Fruit fly (Drosophila melanogaster) whole organism, embryonic: ENCODE measurements around the gene Nepl14.

Experiments used
- Adf1 ChIP-seq: fragments of 200-800 bp; sonication (Bioruptor generic); IDR thresholded peaks from 2 replicates; pipeline ENCODE4 v1.3.6; 2022; ENCODE audit warnings: missing biosample characterization, missing genetic modification characterization
- Atf3 ChIP-seq: fragments of 200-800 bp; sonication (Bioruptor generic); optimal IDR thresholded peaks from 3 replicates; lab custom pipeline; 2016; ENCODE audit warnings: missing biosample characterization, missing genetic modification characterization
- B-H1 ChIP-seq: fragments of 200-800 bp; sonication (Bioruptor generic); IDR thresholded peaks from 3 replicates; pipeline ENCODE4 v1.3.6; 2022; ENCODE audit warnings: missing biosample characterization, missing genetic modification characterization
- CG10209 ChIP-seq: fragments of 200-800 bp; sonication (Bioruptor generic); optimal IDR thresholded peaks from 3 replicates; lab custom pipeline; 2017; ENCODE audit warnings: missing biosample characterization, mild to moderate bottlenecking, missing genetic modification characterization, missing genetic modification reagents
- CG10366 ChIP-seq: fragments of 200-800 bp; sonication (Bioruptor generic); IDR thresholded peaks from 2 replicates; pipeline ENCODE4 v1.3.6; 2022; ENCODE audit warnings: missing biosample characterization, missing genetic modification characterization
- CG10431 ChIP-seq: fragments of 200-800 bp; sonication (Bioruptor generic); optimal IDR thresholded peaks from 3 replicates; lab custom pipeline; 2018; ENCODE audit warnings: missing biosample characterization, mild to moderate bottlenecking, missing genetic modification characterization
- CG12744 ChIP-seq: fragments of 200-800 bp; sonication (Bioruptor generic); optimal IDR thresholded peaks from 2 replicates; lab custom pipeline; 2016; ENCODE audit warnings: missing biosample characterization, missing genetic modification characterization
- CG13775 ChIP-seq: fragments of 200-800 bp; sonication (Bioruptor generic); optimal IDR thresholded peaks from 3 replicates; lab custom pipeline; 2017; ENCODE audit warnings: missing biosample characterization, mild to moderate bottlenecking, missing genetic modification characterization
- CG14050 ChIP-seq: fragments of 200-800 bp; sonication (Bioruptor generic); IDR thresholded peaks from 3 replicates; pipeline ENCODE4 v1.3.6; 2022; ENCODE audit warnings: missing biosample characterization, missing genetic modification characterization
- CG14965 ChIP-seq: fragments of 200-800 bp; sonication (Bioruptor generic); optimal IDR thresholded peaks from 2 replicates; lab custom pipeline; 2016; ENCODE audit warnings: missing biosample characterization, missing genetic modification characterization, borderline replicate concordance
- CG15073 ChIP-seq: fragments of 200-800 bp; sonication (Bioruptor generic); optimal IDR thresholded peaks from 2 replicates; lab custom pipeline; 2016; ENCODE audit warnings: missing biosample characterization, missing genetic modification characterization
- CG15514 ChIP-seq: fragments of 200-800 bp; sonication (Bioruptor generic); optimal IDR thresholded peaks from 3 replicates; lab custom pipeline; 2017; ENCODE audit warnings: missing biosample characterization, missing genetic modification characterization, mild to moderate bottlenecking, moderate library complexity, missing genetic modification reagents
- CG17361 ChIP-seq: fragments of 200-800 bp; sonication (Bioruptor generic); IDR thresholded peaks from 3 replicates; pipeline ENCODE4 v1.3.6; 2022; ENCODE audit warnings: missing biosample characterization, missing genetic modification characterization
- CG17568 ChIP-seq: fragments of 200-800 bp; sonication (Bioruptor generic); optimal IDR thresholded peaks from 2 replicates; lab custom pipeline; 2018; ENCODE audit warnings: missing biosample characterization, mild to moderate bottlenecking, missing genetic modification characterization, moderate library complexity
- CG18599 ChIP-seq: fragments of 200-800 bp; sonication (Bioruptor generic); optimal IDR thresholded peaks from 3 replicates; lab custom pipeline; 2017; ENCODE audit warnings: missing biosample characterization, missing genetic modification characterization, mild to moderate bottlenecking, moderate library complexity, missing genetic modification reagents
- CG2120 ChIP-seq: fragments of 200-800 bp; sonication (Bioruptor generic); optimal IDR thresholded peaks from 3 replicates; lab custom pipeline; 2016; ENCODE audit warnings: missing biosample characterization, missing genetic modification characterization
- CG31388 ChIP-seq: fragments of 200-800 bp; sonication (Bioruptor generic); optimal IDR thresholded peaks from 2 replicates; lab custom pipeline; 2016; ENCODE audit warnings: missing biosample characterization, missing genetic modification characterization
- CG33213 ChIP-seq: fragments of 200-800 bp; sonication (Bioruptor generic); optimal IDR thresholded peaks from 3 replicates; lab custom pipeline; 2016; ENCODE audit warnings: missing biosample characterization, missing genetic modification characterization
- CG43689 ChIP-seq: fragments of 200-800 bp; sonication (Bioruptor generic); IDR thresholded peaks from 2 replicates; pipeline ENCODE4 v1.3.6; 2022; ENCODE audit warnings: missing biosample characterization, missing genetic modification characterization
- CG4707 ChIP-seq: fragments of 200-800 bp; sonication (Bioruptor generic); optimal IDR thresholded peaks from 2 replicates; lab custom pipeline; 2018; ENCODE audit warnings: missing biosample characterization, mild to moderate bottlenecking, missing genetic modification characterization, moderate library complexity
- CG7928 ChIP-seq: fragments of 200-800 bp; sonication (Bioruptor generic); optimal IDR thresholded peaks from 2 replicates; lab custom pipeline; 2017; ENCODE audit warnings: missing biosample characterization, mild to moderate bottlenecking, missing genetic modification characterization
- CG7963 ChIP-seq: fragments of 200-800 bp; sonication (Bioruptor generic); IDR thresholded peaks from 3 replicates; pipeline ENCODE4 v1.3.6; 2022; ENCODE audit warnings: missing biosample characterization, missing genetic modification characterization; ENCODE audit not compliant: partially characterized antibody
- CG8281 ChIP-seq: fragments of 200-800 bp; sonication (Bioruptor generic); optimal IDR thresholded peaks from 2 replicates; lab custom pipeline; 2018; ENCODE audit warnings: missing biosample characterization, mild to moderate bottlenecking, missing genetic modification characterization, moderate library complexity
- CG9932 ChIP-seq: fragments of 200-800 bp; sonication (Bioruptor generic); IDR thresholded peaks from 2 replicates; pipeline ENCODE4 v1.3.6; 2022; ENCODE audit warnings: missing biosample characterization, missing genetic modification characterization
- Dbx ChIP-seq: fragments of 200-800 bp; sonication (Bioruptor generic); IDR thresholded peaks from 3 replicates; pipeline ENCODE4 v1.3.6; 2022; ENCODE audit warnings: missing biosample characterization, missing genetic modification characterization
- Dek ChIP-seq: fragments of 200-800 bp; sonication (Bioruptor generic); optimal IDR thresholded peaks from 3 replicates; lab custom pipeline; 2019; ENCODE audit warnings: missing biosample characterization, mild to moderate bottlenecking, missing genetic modification characterization, moderate library complexity
- Dip3 ChIP-seq: fragments of 200-800 bp; sonication (Bioruptor generic); optimal IDR thresholded peaks from 3 replicates; lab custom pipeline; 2016; ENCODE audit warnings: missing biosample characterization, missing genetic modification characterization
- Doc3 ChIP-seq: fragments of 200-800 bp; sonication (Bioruptor generic); IDR thresholded peaks from 3 replicates; pipeline ENCODE4 v1.3.6; 2022; ENCODE audit warnings: missing biosample characterization, missing genetic modification characterization; ENCODE audit not compliant: partially characterized antibody
- Gug ChIP-seq: fragments of 200-800 bp; sonication (Bioruptor generic); IDR thresholded peaks from 4 replicates; pipeline ENCODE4 v1.3.6; 2022; ENCODE audit warnings: missing biosample characterization, missing genetic modification characterization
- H2.0 ChIP-seq: fragments of 200-800 bp; sonication (Bioruptor generic); IDR thresholded peaks from 2 replicates; pipeline ENCODE4 v1.3.6; 2022; ENCODE audit warnings: missing biosample characterization, missing genetic modification characterization
- HmgD ChIP-seq: fragments of 200-800 bp; sonication (Bioruptor generic); optimal IDR thresholded peaks from 3 replicates; lab custom pipeline; 2016; ENCODE audit warnings: missing biosample characterization, missing genetic modification characterization
- Hr3 ChIP-seq: fragments of 200-800 bp; sonication (Bioruptor generic); optimal IDR thresholded peaks from 3 replicates; lab custom pipeline; 2016; ENCODE audit warnings: missing biosample characterization, missing genetic modification characterization
- Hsf ChIP-seq: fragments of 200-800 bp; sonication (Bioruptor generic); optimal IDR thresholded peaks from 3 replicates; lab custom pipeline; 2016; ENCODE audit warnings: missing biosample characterization, missing genetic modification characterization
- Rfx ChIP-seq: fragments of 200-800 bp; sonication (Bioruptor generic); IDR thresholded peaks from 2 replicates; pipeline ENCODE4 v1.3.6; 2022; ENCODE audit warnings: missing biosample characterization, missing genetic modification characterization
- Stat92E ChIP-seq, 3 experiments: fragments of >200 bp in 2 of 3; fragments of 200-800 bp in 1 of 3; sonication (Bioruptor generic) in 1 of 3; optimal IDR thresholded peaks; 2 replicates each; lab custom pipeline; 2017 to 2019; ENCODE audit warnings: missing biosample characterization in 3 of 3, missing genetic modification characterization in 3 of 3, mild to moderate bottlenecking in 1 of 3, moderate library complexity in 1 of 3
- ash1 ChIP-seq: fragments of 200-800 bp; sonication (Bioruptor generic); optimal IDR thresholded peaks from 2 replicates; lab custom pipeline; 2018; ENCODE audit warnings: missing biosample characterization, mild to moderate bottlenecking, missing genetic modification characterization
- cad ChIP-seq: fragments of >200 bp; optimal IDR thresholded peaks from 2 replicates; lab custom pipeline; 2017; ENCODE audit warnings: missing biosample characterization, missing genetic modification characterization
- cas ChIP-seq: fragments of 200-800 bp; sonication (Bioruptor generic); IDR thresholded peaks from 2 replicates; pipeline ENCODE4 v1.3.6; 2022; ENCODE audit warnings: missing biosample characterization, missing genetic modification characterization
- ci ChIP-seq: fragments of 200-800 bp; sonication (Bioruptor generic); IDR thresholded peaks from 3 replicates; pipeline ENCODE4 v1.3.6; 2022; ENCODE audit warnings: missing biosample characterization, missing genetic modification characterization
- crol ChIP-seq: fragments of 200-800 bp; sonication (Bioruptor generic); IDR thresholded peaks from 2 replicates; pipeline ENCODE4 v1.3.6; 2022; ENCODE audit warnings: missing biosample characterization, missing genetic modification characterization
- dimm ChIP-seq: fragments of 200-800 bp; sonication (Bioruptor generic); IDR thresholded peaks from 2 replicates; pipeline ENCODE4 v1.3.6; 2022; ENCODE audit warnings: missing biosample characterization, missing genetic modification characterization
- dpn ChIP-seq, 2 experiments: fragments of 200-800 bp; sonication (Bioruptor generic); optimal IDR thresholded peaks; 3 replicates each; lab custom pipeline; 2016; ENCODE audit warnings: missing biosample characterization in 2 of 2, missing genetic modification characterization in 2 of 2
- fd3F ChIP-seq: fragments of 200-800 bp; sonication (Bioruptor generic); optimal IDR thresholded peaks from 2 replicates; lab custom pipeline; 2018; ENCODE audit warnings: missing biosample characterization, mild to moderate bottlenecking, missing genetic modification characterization, moderate library complexity
- h ChIP-seq: fragments of >200 bp; optimal IDR thresholded peaks from 2 replicates; lab custom pipeline; 2017
- kah ChIP-seq: fragments of 200-800 bp; sonication (Bioruptor generic); optimal IDR thresholded peaks from 2 replicates; lab custom pipeline; 2018; ENCODE audit warnings: missing biosample characterization, mild to moderate bottlenecking, missing genetic modification characterization
- knrl ChIP-seq: fragments of 200-800 bp; sonication (Bioruptor generic); IDR thresholded peaks from 3 replicates; pipeline ENCODE4 v1.3.6; 2022; ENCODE audit warnings: missing biosample characterization, missing genetic modification characterization; ENCODE audit not compliant: partially characterized antibody
- lbe ChIP-seq: fragments of 200-800 bp; sonication (Bioruptor generic); optimal IDR thresholded peaks from 2 replicates; lab custom pipeline; 2016; ENCODE audit warnings: missing biosample characterization, mild to moderate bottlenecking, missing genetic modification characterization
- mam ChIP-seq: fragments of 200-800 bp; sonication (Bioruptor generic); optimal IDR thresholded peaks from 3 replicates; lab custom pipeline; 2016; ENCODE audit warnings: missing biosample characterization, missing genetic modification characterization
- nmo ChIP-seq: fragments of 200-800 bp; sonication (Bioruptor generic); optimal IDR thresholded peaks from 2 replicates; lab custom pipeline; 2018; ENCODE audit warnings: missing biosample characterization, mild to moderate bottlenecking, missing genetic modification characterization, moderate library complexity
- p53 ChIP-seq: fragments of 200-800 bp; sonication (Bioruptor generic); optimal IDR thresholded peaks from 2 replicates; lab custom pipeline; 2016; ENCODE audit warnings: missing biosample characterization, missing genetic modification characterization
- pum ChIP-seq: fragments of 200-800 bp; sonication (Bioruptor generic); optimal IDR thresholded peaks from 2 replicates; lab custom pipeline; 2016; ENCODE audit warnings: missing biosample characterization, missing genetic modification characterization
- tin ChIP-seq: fragments of 200-800 bp; sonication (Bioruptor generic); optimal IDR thresholded peaks from 3 replicates; lab custom pipeline; 2016; ENCODE audit warnings: missing biosample characterization, missing genetic modification characterization
- tio ChIP-seq: fragments of 200-800 bp; sonication (Bioruptor generic); optimal IDR thresholded peaks from 2 replicates; lab custom pipeline; 2017; ENCODE audit warnings: missing biosample characterization, missing genetic modification characterization, inconsistent platforms

Nepl14 gene

dm6 chr3R:22719607-22719949, 43.9 kb downstream of the Nepl14 start (continued):
- TF ChIP-seq CG15514 (GFP tag; lab: Kevin White, UChicago) (no peak), cad (GFP tag; lab: Kevin White, UChicago) (no peak), CG33213 (GFP tag; lab: Kevin White, UChicago) (no peak), Atf3 (GFP tag; lab: Kevin White, UChicago) (no peak), Adf1 (no peak), CG17361 (GFP tag; lab: Robert Waterston, UW) (peak; percentile 43; the same call in 1 of the 3 replicates), tio (GFP tag; lab: Kevin White, UChicago) (no peak), CG13775 (GFP tag; lab: Kevin White, UChicago) (no peak), mam (GFP tag; lab: Kevin White, UChicago) (no peak), lbe (GFP tag; lab: Kevin White, UChicago) (no peak), nmo (GFP tag; lab: Kevin White, UChicago) (peak; percentile 61), CG9932 (no peak), Rfx (GFP tag; lab: Robert Waterston, UW) (no peak), Doc3 (no peak), dpn (GFP tag; optimal IDR thresholded peaks at IDR 0.05; lab: Kevin White, UChicago) (no peak), dimm (GFP tag; lab: Robert Waterston, UW) (no peak), knrl (no peak), Hsf (GFP tag; lab: Kevin White, UChicago) (peak; percentile 12), Dbx (GFP tag; lab: Robert Waterston, UW) (no peak), CG12744 (GFP tag; lab: Kevin White, UChicago) (no peak), CG43689 (GFP tag; lab: Robert Waterston, UW) (no peak), CG10209 (no peak), CG14050 (GFP tag; lab: Robert Waterston, UW) (no peak), CG14965 (GFP tag; lab: Kevin White, UChicago) (no peak), Gug (GFP tag; lab: Robert Waterston, UW) (no peak), pum (GFP tag; lab: Kevin White, UChicago) (peak; percentile 21), HmgD (GFP tag; lab: Kevin White, UChicago) (no peak), Dip3 (no peak), fd3F (GFP tag; lab: Kevin White, UChicago) (no peak), CG2120 (GFP tag; lab: Kevin White, UChicago) (no peak), kah (GFP tag; lab: Kevin White, UChicago) (no peak), CG17568 (GFP tag; lab: Kevin White, UChicago) (no peak), ci (GFP tag; lab: Robert Waterston, UW) (peak; percentile 40; the same call in 1 of the 3 replicates), h (lab: Kevin White, UChicago) (no peak), CG10431 (GFP tag; lab: Kevin White, UChicago) (no peak), CG7928 (GFP tag; lab: Kevin White, UChicago) (no peak), CG4707 (GFP tag; lab: Kevin White, UChicago) (no peak), CG10366 (no peak; the same call in 1 of the 2 replicates), tin (GFP tag; lab: Kevin White, UChicago) (no peak), Stat92E (GFP tag; optimal IDR thresholded peaks at IDR 0.05; lab: Kevin White, UChicago) (no peak), H2.0 (GFP tag; lab: Robert Waterston, UW) (peak; percentile 34), CG31388 (GFP tag; lab: Kevin White, UChicago) (no peak), B-H1 (GFP tag; lab: Robert Waterston, UW) (0 out of 3 replicates have a peak, but pooled peaks have one; percentile 25), Dek (tag; lab: Kevin White, UChicago) (no peak), cas (no peak), CG18599 (GFP tag; lab: Kevin White, UChicago) (peak; percentile 71), p53 (GFP tag; lab: Kevin White, UChicago) (no peak), CG15073 (GFP tag; lab: Kevin White, UChicago) (no peak), Hr3 (peak; percentile 6), CG7963 (GFP tag; lab: Robert Waterston, UW) (no peak), CG8281 (tag; lab: Kevin White, UChicago) (no peak), ash1 (GFP tag; lab: Kevin White, UChicago) (no peak), crol (GFP tag; lab: Robert Waterston, UW) (no peak)
